Worm (Caenorhabditis elegans): ENCODE measurements around the gene F13A2.5.

- TF ChIP-seq nhr-2 (tag; optimal IDR thresholded peaks at IDR 0.05), result no peak
- TF ChIP-seq unc-62 (GFP tag; optimal IDR thresholded peaks at IDR 0.05), result no peak
- no peak for TF ChIP-seq M03D4.4 (tag; optimal IDR thresholded peaks at IDR 0.05)
These were observed 12.9 kb upstream of the F13A2.5 start, which contains the start of gene grl-5 for ce11 chrV:4414613-4415071.

Measured in whole organism, mixed stage, embryonic.